Comparison of ENCODE assay signal across 1 fruit fly cellular context in the genomic region with DNA sequence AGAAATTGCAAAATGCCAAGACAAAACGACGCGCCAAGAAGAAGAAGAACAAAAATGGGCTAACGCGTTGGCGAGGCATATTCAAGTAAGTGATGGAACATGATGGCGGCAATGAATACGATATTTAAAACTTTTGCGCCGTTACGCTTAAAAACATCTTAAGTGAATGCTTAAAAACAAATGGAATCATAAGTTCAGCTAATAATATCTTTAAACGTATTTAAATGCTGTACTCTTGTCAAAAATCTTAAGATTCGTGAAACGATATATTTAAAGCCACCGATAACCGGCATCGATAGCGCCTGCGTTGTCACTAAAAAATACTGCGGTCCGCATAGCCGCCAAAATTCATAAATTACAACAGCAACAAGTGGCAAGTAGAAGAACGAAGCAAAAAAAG.
TF ChIP-seq lines count a peak whose summit lies in the region.

TSS of gene CG11403 (minus strand) at position 53 of the 400 bp plus-strand sequence.

TF ChIP-seq in whole organism, embryonic, 481 proteins besides CTCF, POLR2A, EP300 and RAD21 (continued from another document and continues in another):
- TF ChIP-seq TFAM (GFP tag; optimal IDR thresholded peaks at IDR 0.05; lab: Kevin White, UChicago) (no peak), CrebB (tag; optimal IDR thresholded peaks at IDR 0.05; lab: Kevin White, UChicago) (no peak), Pdp1 (GFP tag; optimal IDR thresholded peaks at IDR 0.05; lab: Kevin White, UChicago) (peak in 1 of 2 experiments; percentile 37), lola (GFP tag; optimal IDR thresholded peaks at IDR 0.05; lab: Kevin White, UChicago) (peak in 1 of 3 experiments; percentile 13), Max (GFP tag; optimal IDR thresholded peaks at IDR 0.05; lab: Kevin White, UChicago) (peak; percentile 51), twi (tag; optimal IDR thresholded peaks at IDR 0.05; lab: Kevin White, UChicago) (no peak), knrl (GFP tag; IDR thresholded peaks at IDR 0.05; lab: Robert Waterston, UW; ENCODE audit: partially characterized antibody) (peak; percentile 87), CG6254 (GFP tag; optimal IDR thresholded peaks at IDR 0.05; lab: Kevin White, UChicago) (no peak), CG13775 (GFP tag; optimal IDR thresholded peaks at IDR 0.05; lab: Kevin White, UChicago) (no peak), scrt (GFP tag; optimal IDR thresholded peaks at IDR 0.05; lab: Kevin White, UChicago) (peak; percentile 85), Aef1 (GFP tag; IDR thresholded peaks at IDR 0.05; lab: Robert Waterston, UW) (peak; percentile 55; the same call in 2 of the 3 replicates), trh (GFP tag; optimal IDR thresholded peaks at IDR 0.05; lab: Kevin White, UChicago) (no peak), Hsf (GFP tag; optimal IDR thresholded peaks at IDR 0.05; lab: Kevin White, UChicago) (peak; percentile 32), zen2 (GFP tag; IDR thresholded peaks at IDR 0.05; lab: Robert Waterston, UW; ENCODE audit: partially characterized antibody) (peak; percentile 61; the same call in 1 of the 3 replicates), BEAF-32 (GFP tag; optimal IDR thresholded peaks at IDR 0.05; lab: Kevin White, UChicago) (peak; percentile 95), CG13624 (GFP tag; optimal IDR thresholded peaks at IDR 0.05; lab: Kevin White, UChicago) (peak; percentile 43), CG14667 (GFP tag; IDR thresholded peaks at IDR 0.05; lab: Robert Waterston, UW) (no peak), Scr (GFP tag; IDR thresholded peaks at IDR 0.05; lab: Robert Waterston, UW; ENCODE audit: partially characterized antibody) (peak; percentile 93), amos (GFP tag; IDR thresholded peaks at IDR 0.05; lab: Robert Waterston, UW; ENCODE audit: partially characterized antibody) (peak; percentile 73), sug (tag; optimal IDR thresholded peaks at IDR 0.05; lab: Kevin White, UChicago) (peak; percentile 14), Dip3 (GFP tag; optimal IDR thresholded peaks at IDR 0.05; lab: Kevin White, UChicago) (peak; percentile 36), CG34422 (GFP tag; IDR thresholded peaks at IDR 0.05; lab: Robert Waterston, UW) (no peak), Ets97D (GFP tag; optimal IDR thresholded peaks at IDR 0.05; lab: Kevin White, UChicago) (peak; percentile 58), Doc3 (GFP tag; IDR thresholded peaks at IDR 0.05; lab: Robert Waterston, UW; ENCODE audit: partially characterized antibody) (peak; percentile 82), CG2129 (GFP tag; IDR thresholded peaks at IDR 0.05; lab: Robert Waterston, UW; ENCODE audit: partially characterized antibody) (peak; percentile 83), CG13424 (tag; optimal IDR thresholded peaks at IDR 0.05; lab: Kevin White, UChicago) (peak; percentile 3), prd (optimal IDR thresholded peaks at IDR 0.05; lab: Kevin White, UChicago) (no peak), prd (GFP tag; IDR thresholded peaks at IDR 0.05; lab: Robert Waterston, UW) (no peak), CG18262 (tag; optimal IDR thresholded peaks at IDR 0.05; lab: Kevin White, UChicago) (peak; percentile 13), CG9932 (GFP tag; IDR thresholded peaks at IDR 0.05; lab: Robert Waterston, UW) (peak; percentile 52), CG9797 (GFP tag; optimal IDR thresholded peaks at IDR 0.05; lab: Kevin White, UChicago) (peak; percentile 80), vfl (GFP tag; optimal IDR thresholded peaks at IDR 0.05; lab: Kevin White, UChicago) (peak; percentile 23), CG34224 (GFP tag; IDR thresholded peaks at IDR 0.05; lab: Robert Waterston, UW; ENCODE audit: partially characterized antibody) (peak; percentile 74), cwo (GFP tag; optimal IDR thresholded peaks at IDR 0.05; lab: Kevin White, UChicago) (no peak), Hmr (GFP tag; optimal IDR thresholded peaks at IDR 0.05; lab: Kevin White, UChicago) (peak; percentile 7), CG8290 (GFP tag; optimal IDR thresholded peaks at IDR 0.05; lab: Kevin White, UChicago) (peak; percentile 12), CG8290 (tag; optimal IDR thresholded peaks at IDR 0.05; lab: Kevin White, UChicago) (no peak), lilli (GFP tag; optimal IDR thresholded peaks at IDR 0.05; lab: Kevin White, UChicago) (peak; percentile 41), pros (GFP tag; optimal IDR thresholded peaks at IDR 0.05; lab: Kevin White, UChicago) (no peak), CG15514 (GFP tag; optimal IDR thresholded peaks at IDR 0.05; lab: Kevin White, UChicago) (peak; percentile 49), CG10267 (tag; optimal IDR thresholded peaks at IDR 0.05; lab: Kevin White, UChicago) (peak; percentile 20), Bgb (GFP tag; IDR thresholded peaks at IDR 0.05; lab: Robert Waterston, UW; ENCODE audit: partially characterized antibody) (peak; percentile 64), grau (tag; optimal IDR thresholded peaks at IDR 0.05; lab: Kevin White, UChicago) (peak; percentile 14), dati (GFP tag; IDR thresholded peaks at IDR 0.05; lab: Robert Waterston, UW) (no peak), CG11695 (GFP tag; IDR thresholded peaks at IDR 0.05; lab: Robert Waterston, UW) (no peak), CG17912 (GFP tag; optimal IDR thresholded peaks at IDR 0.05; lab: Kevin White, UChicago) (no peak), gem (tag; optimal IDR thresholded peaks at IDR 0.05; lab: Kevin White, UChicago) (peak; percentile 29), CG14014 (GFP tag; IDR thresholded peaks at IDR 0.05; lab: Robert Waterston, UW) (no peak), CG4404 (GFP tag; IDR thresholded peaks at IDR 0.05; lab: Robert Waterston, UW) (no peak), CG9727 (GFP tag; optimal IDR thresholded peaks at IDR 0.05; lab: Kevin White, UChicago) (peak; percentile 27), pzg (GFP tag; optimal IDR thresholded peaks at IDR 0.05; lab: Kevin White, UChicago) (peak; percentile 65), Sry-δ (GFP tag; optimal IDR thresholded peaks at IDR 0.05; lab: Kevin White, UChicago) (peak; percentile 95), CG13123 (GFP tag; optimal IDR thresholded peaks at IDR 0.05; lab: Kevin White, UChicago) (no peak), bbx (GFP tag; IDR thresholded peaks at IDR 0.05; lab: Robert Waterston, UW; ENCODE audit: partially characterized antibody) (peak; percentile 55), ato (GFP tag; IDR thresholded peaks at IDR 0.05; lab: Robert Waterston, UW; ENCODE audit: partially characterized antibody) (peak; percentile 51; the same call in 1 of the 2 replicates), kah (GFP tag; optimal IDR thresholded peaks at IDR 0.05; lab: Kevin White, UChicago) (peak; percentile 87), sc (optimal IDR thresholded peaks at IDR 0.05; lab: Kevin White, UChicago) (no peak), sc (GFP tag; optimal IDR thresholded peaks at IDR 0.05; lab: Kevin White, UChicago) (no peak), stwl (tag; optimal IDR thresholded peaks at IDR 0.05; lab: Kevin White, UChicago) (peak; percentile 45), gro (GFP tag; optimal IDR thresholded peaks at IDR 0.05; lab: Kevin White, UChicago) (peak; percentile 2), Nf-YC (tag; optimal IDR thresholded peaks at IDR 0.05; lab: Kevin White, UChicago) (peak; percentile 32), ac (GFP tag; optimal IDR thresholded peaks at IDR 0.05; lab: Kevin White, UChicago) (no peak), CG11093 (GFP tag; IDR thresholded peaks at IDR 0.05; lab: Robert Waterston, UW) (no peak), CG8388 (GFP tag; optimal IDR thresholded peaks at IDR 0.05; lab: Kevin White, UChicago) (no peak), CG8478 (optimal IDR thresholded peaks at IDR 0.05; lab: Kevin White, UChicago) (no peak), sens (GFP tag; lab: Kevin White, UChicago) (peak; percentile 87), CG12391 (tag; optimal IDR thresholded peaks at IDR 0.05; lab: Kevin White, UChicago) (peak; percentile 34), mirr (GFP tag; optimal IDR thresholded peaks at IDR 0.05; lab: Kevin White, UChicago) (no peak), ttk (GFP tag; IDR thresholded peaks at IDR 0.05; lab: Robert Waterston, UW) (no peak), CG14860 (GFP tag; IDR thresholded peaks at IDR 0.05; lab: Robert Waterston, UW; ENCODE audit: partially characterized antibody) (peak; percentile 75), Opbp (GFP tag; IDR thresholded peaks at IDR 0.05; lab: Robert Waterston, UW; ENCODE audit: partially characterized antibody) (peak; percentile 73; the same call in 1 of the 3 replicates), CG17385 (GFP tag; optimal IDR thresholded peaks at IDR 0.05; lab: Kevin White, UChicago) (peak; percentile 95), nmo (GFP tag; optimal IDR thresholded peaks at IDR 0.05; lab: Kevin White, UChicago) (peak; percentile 55), CG13287 (GFP tag; IDR thresholded peaks at IDR 0.05; lab: Robert Waterston, UW; ENCODE audit: partially characterized antibody) (peak; percentile 90), Dp (GFP tag; optimal IDR thresholded peaks at IDR 0.05; lab: Kevin White, UChicago) (peak; percentile 94), fu2 (GFP tag; optimal IDR thresholded peaks at IDR 0.05; lab: Kevin White, UChicago) (peak; percentile 19), CoRest (tag; optimal IDR thresholded peaks at IDR 0.05; lab: Kevin White, UChicago) (peak; percentile 57), CG11504 (tag; optimal IDR thresholded peaks at IDR 0.05; lab: Kevin White, UChicago) (peak; percentile 27), CG7928 (GFP tag; optimal IDR thresholded peaks at IDR 0.05; lab: Kevin White, UChicago) (peak; percentile 49), CG10147 (GFP tag; optimal IDR thresholded peaks at IDR 0.05; lab: Kevin White, UChicago) (peak; percentile 13), CG2116 (GFP tag; optimal IDR thresholded peaks at IDR 0.05; lab: Kevin White, UChicago) (peak; percentile 86), vnd (GFP tag; IDR thresholded peaks at IDR 0.05; lab: Robert Waterston, UW; ENCODE audit: partially characterized antibody) (peak; percentile 79), CG17186 (GFP tag; optimal IDR thresholded peaks at IDR 0.05; lab: Kevin White, UChicago) (peak; percentile 59), salm (tag; optimal IDR thresholded peaks at IDR 0.05; lab: Kevin White, UChicago) (no peak), ewg (GFP tag; optimal IDR thresholded peaks at IDR 0.05; lab: Kevin White, UChicago) (peak; percentile 17), CG2712 (tag; optimal IDR thresholded peaks at IDR 0.05; lab: Kevin White, UChicago) (peak; percentile 20), CG3065 (GFP tag; optimal IDR thresholded peaks at IDR 0.05; lab: Kevin White, UChicago) (no peak), PHDP (tag; optimal IDR thresholded peaks at IDR 0.05; lab: Kevin White, UChicago) (no peak), ash1 (GFP tag; optimal IDR thresholded peaks at IDR 0.05; lab: Kevin White, UChicago) (no peak), CG13894 (tag; optimal IDR thresholded peaks at IDR 0.05; lab: Kevin White, UChicago) (peak; percentile 12), CG7786 (GFP tag; optimal IDR thresholded peaks at IDR 0.05; lab: Kevin White, UChicago) (no peak), Lhr (GFP tag; optimal IDR thresholded peaks at IDR 0.05; lab: Kevin White, UChicago) (peak; percentile 29), hkb (optimal IDR thresholded peaks at IDR 0.05; lab: Kevin White, UChicago) (peak; percentile 74), hkb (GFP tag; IDR thresholded peaks at IDR 0.05; lab: Robert Waterston, UW) (no peak), unc-4 (GFP tag; IDR thresholded peaks at IDR 0.05; lab: Robert Waterston, UW; ENCODE audit: partially characterized antibody) (peak; percentile 90), jumu (GFP tag; optimal IDR thresholded peaks at IDR 0.05; lab: Kevin White, UChicago) (peak; percentile 58), CG10654 (GFP tag; optimal IDR thresholded peaks at IDR 0.05; lab: Kevin White, UChicago) (no peak), dpn (GFP tag; optimal IDR thresholded peaks at IDR 0.05; lab: Kevin White, UChicago) (peak in 1 of 2 experiments; percentile 2), Dll (GFP tag; IDR thresholded peaks at IDR 0.05; lab: Robert Waterston, UW; ENCODE audit: partially characterized antibody) (peak; percentile 93), CG16813 (GFP tag; IDR thresholded peaks at IDR 0.05; lab: Robert Waterston, UW; ENCODE audit: partially characterized antibody) (peak; percentile 88), CG17829 (tag; optimal IDR thresholded peaks at IDR 0.05; lab: Kevin White, UChicago) (peak; percentile 22), Myb (GFP tag; optimal IDR thresholded peaks at IDR 0.05; lab: Kevin White, UChicago) (peak; percentile 53), nom (GFP tag; optimal IDR thresholded peaks at IDR 0.05; lab: Kevin White, UChicago) (no peak), Dref (GFP tag; IDR thresholded peaks at IDR 0.05; lab: Robert Waterston, UW) (peak; percentile 61), lmd (GFP tag; IDR thresholded peaks at IDR 0.05; lab: Robert Waterston, UW) (no peak), CG10209 (GFP tag; optimal IDR thresholded peaks at IDR 0.05; lab: Kevin White, UChicago) (no peak), CG3847 (GFP tag; IDR thresholded peaks at IDR 0.05; lab: Robert Waterston, UW) (no peak; the same call in 1 of the 2 replicates), HHEX (GFP tag; optimal IDR thresholded peaks at IDR 0.05; lab: Kevin White, UChicago) (no peak), zen (tag; optimal IDR thresholded peaks at IDR 0.05; lab: Kevin White, UChicago) (peak; percentile 4), hbn (GFP tag; IDR thresholded peaks at IDR 0.05; lab: Robert Waterston, UW; ENCODE audit: partially characterized antibody) (peak; percentile 85), Med (GFP tag; lab: Kevin White, UChicago) (peak; percentile 85), her (GFP tag; optimal IDR thresholded peaks at IDR 0.05; lab: Kevin White, UChicago) (peak; percentile 25), Spps (tag; optimal IDR thresholded peaks at IDR 0.05; lab: Kevin White, UChicago) (no peak), phol (tag; optimal IDR thresholded peaks at IDR 0.05; lab: Kevin White, UChicago) (peak; percentile 83), dmrt99B (tag; optimal IDR thresholded peaks at IDR 0.05; lab: Kevin White, UChicago) (no peak), NC2β (GFP tag; optimal IDR thresholded peaks at IDR 0.05; lab: Kevin White, UChicago) (peak; percentile 5), CG12659 (GFP tag; optimal IDR thresholded peaks at IDR 0.05; lab: Kevin White, UChicago) (peak; percentile 32), hb (GFP tag; IDR thresholded peaks at IDR 0.05; lab: Robert Waterston, UW; ENCODE audit: partially characterized antibody) (peak; percentile 77), sna (GFP tag; IDR thresholded peaks at IDR 0.05; lab: Robert Waterston, UW; ENCODE audit: partially characterized antibody) (peak; percentile 85), az2 (GFP tag; optimal IDR thresholded peaks at IDR 0.05; lab: Kevin White, UChicago) (no peak), CG11560 (tag; IDR thresholded peaks at IDR 0.05; lab: Robert Waterston, UW) (peak; percentile 81; the same call in 2 of the 3 replicates), CG33213 (GFP tag; optimal IDR thresholded peaks at IDR 0.05; lab: Kevin White, UChicago) (peak; percentile 23), CG9437 (GFP tag; optimal IDR thresholded peaks at IDR 0.05; lab: Kevin White, UChicago) (no peak), Ets65A (GFP tag; lab: Kevin White, UChicago) (peak; percentile 49)
